Worm (Caenorhabditis elegans) whole organism, early embryonic: ENCODE results near the gene nhr-269.

Experiments used
- B0310.2 ChIP-seq: sonication (generic microtip); optimal IDR thresholded peaks from 2 replicates; lab custom pipeline; 2016; ENCODE audit warnings: mild to moderate bottlenecking, missing genetic modification characterization, missing compliant biosample characterization
- F13C5.2 ChIP-seq: sonication (generic microtip); optimal IDR thresholded peaks from 2 replicates; lab custom pipeline; 2017; ENCODE audit warnings: mild to moderate bottlenecking, missing genetic modification characterization, inconsistent platforms, missing compliant biosample characterization
- aly-1 ChIP-seq: sonication (generic microtip); optimal IDR thresholded peaks from 2 replicates; lab custom pipeline; 2016; ENCODE audit warnings: missing genetic modification characterization, missing compliant biosample characterization
- ama-1 ChIP-seq: fragments of 150-350 bp; optimal IDR thresholded peaks from 2 replicates; lab custom pipeline; 2014
- ceh-36 ChIP-seq: sonication (generic microtip); optimal IDR thresholded peaks from 2 replicates; lab custom pipeline; 2016; ENCODE audit warnings: missing genetic modification characterization, inconsistent platforms, missing compliant biosample characterization
- flt-1 ChIP-seq: fragments of 200-800 bp; sonication (Bioruptor generic); IDR thresholded peaks from 2 replicates; pipeline ENCODE4 v1.3.6; 2022; ENCODE audit warnings: missing genetic modification characterization, missing compliant biosample characterization
- hmg-4 ChIP-seq: fragments of 200-800 bp; sonication (Bioruptor generic); optimal IDR thresholded peaks from 2 replicates; lab custom pipeline; 2018; ENCODE audit warnings: mild to moderate bottlenecking, missing genetic modification characterization, missing compliant biosample characterization
- hnd-1 ChIP-seq: sonication (generic microtip); optimal IDR thresholded peaks from 2 replicates; lab custom pipeline; 2016; ENCODE audit warnings: missing genetic modification characterization, missing compliant biosample characterization
- scrt-1 ChIP-seq: fragments of 200-800 bp; sonication (Bioruptor generic); IDR thresholded peaks from 2 replicates; pipeline ENCODE4 v1.3.6; 2022; ENCODE audit warnings: missing genetic modification characterization, missing compliant biosample characterization
- sea-1 ChIP-seq: fragments of 200-800 bp; sonication (Bioruptor generic); conservative IDR thresholded peaks from 2 replicates; pipeline ENCODE4 v1.3.6; 2022; ENCODE audit warnings: missing genetic modification characterization, missing compliant biosample characterization
- tbx-11 ChIP-seq: fragments of 200-800 bp; sonication (Bioruptor generic); IDR thresholded peaks from 2 replicates; pipeline ENCODE4 v1.3.6; 2022; ENCODE audit warnings: missing genetic modification characterization, missing compliant biosample characterization
- tbx-37 ChIP-seq: fragments of 200-800 bp; sonication (Bioruptor generic); conservative IDR thresholded peaks from 2 replicates; pipeline ENCODE4 v1.3.6; 2022; ENCODE audit warnings: missing genetic modification reagents, missing genetic modification characterization, missing compliant biosample characterization
- tra-4 ChIP-seq: sonication (generic microtip); optimal IDR thresholded peaks from 2 replicates; lab custom pipeline; 2017; ENCODE audit warnings: missing genetic modification characterization, missing compliant biosample characterization

ce11 chrV:15318638-15319037, 51.0 kb downstream of the nhr-269 start, which contains the start of gene nhr-291:
- TF ChIP-seq hnd-1 (no peak), tbx-37 (GFP tag; lab: Robert Waterston, UW) (no peak), hmg-4 (GFP tag; lab: Kevin White, UChicago) (no peak), F13C5.2 (no peak), ama-1 (lab: Kevin White, UChicago) (no peak), sea-1 (GFP tag; lab: Robert Waterston, UW) (no peak), ceh-36 (tag; lab: Kevin White, UChicago) (no peak), B0310.2 (tag; lab: Kevin White, UChicago) (no peak), aly-1 (no peak), flt-1 (no peak), tra-4 (tag; lab: Kevin White, UChicago) (no peak), scrt-1 (GFP tag; lab: Robert Waterston, UW) (no peak), tbx-11 (GFP tag; lab: Robert Waterston, UW) (no peak)
